Fruit fly (Drosophila melanogaster) Kc167 (cell line): ENCODE measurements around the gene elB.

Experiments used
- Myc ChIP-seq: fragments of >200 bp; optimal IDR thresholded peaks from 2 replicates; lab custom pipeline; 2017; ENCODE audit warnings: missing external identifiers
- h ChIP-seq: fragments of >200 bp; optimal IDR thresholded peaks from 3 replicates; lab custom pipeline; 2018; ENCODE audit warnings: missing external identifiers
- insv ChIP-seq: fragments of >200 bp; optimal IDR thresholded peaks from 3 replicates; lab custom pipeline; 2018; ENCODE audit warnings: missing external identifiers
- psq ChIP-seq: fragments of >200 bp; optimal IDR thresholded peaks from 2 replicates; lab custom pipeline; 2017; ENCODE audit warnings: missing external identifiers
- ttk ChIP-seq: sonication (Bioruptor generic); optimal IDR thresholded peaks from 2 replicates; lab custom pipeline; 2017; ENCODE audit warnings: missing external identifiers

- TF ChIP-seq insv = no peak
- no peak for TF ChIP-seq ttk (lab: Kevin White, UChicago)
- TF ChIP-seq Myc (lab: Kevin White, UChicago) = no peak
- TF ChIP-seq h (lab: Kevin White, UChicago) = no peak
- TF ChIP-seq psq (lab: Kevin White, UChicago) = no peak
These were observed 39.4 kb upstream of the elB start for dm6 chr2L:14448784-14449183.
